Fruit fly (Drosophila melanogaster) whole organism, embryonic: ENCODE measurements around the gene CG13306.

Source experiments
- Asciz ChIP-seq: fragments of 200-800 bp; sonication (Bioruptor generic); optimal IDR thresholded peaks from 2 replicates; lab custom pipeline; 2017; ENCODE audit warnings: missing biosample characterization, mild to moderate bottlenecking, missing genetic modification characterization, missing genetic modification reagents
- Bteb2 ChIP-seq: fragments of 200-800 bp; sonication (Bioruptor generic); optimal IDR thresholded peaks from 2 replicates; lab custom pipeline; 2016; ENCODE audit warnings: missing biosample characterization, missing genetic modification characterization
- C15 ChIP-seq: fragments of 200-800 bp; sonication (Bioruptor generic); IDR thresholded peaks from 3 replicates; pipeline ENCODE4 v1.3.6; 2022; ENCODE audit warnings: missing biosample characterization, missing genetic modification characterization
- CG10959 ChIP-seq: fragments of 200-800 bp; sonication (Bioruptor generic); IDR thresholded peaks from 2 replicates; pipeline ENCODE4 v1.3.6; 2022; ENCODE audit warnings: missing biosample characterization, missing genetic modification characterization
- CG12155 ChIP-seq: fragments of 200-800 bp; sonication (Bioruptor generic); optimal IDR thresholded peaks from 3 replicates; lab custom pipeline; 2016; ENCODE audit warnings: missing biosample characterization, missing genetic modification characterization
- CG12299 ChIP-seq: fragments of 200-800 bp; sonication (Bioruptor generic); optimal IDR thresholded peaks from 2 replicates; lab custom pipeline; 2018; ENCODE audit warnings: missing biosample characterization, mild to moderate bottlenecking, missing genetic modification characterization
- CG12391 ChIP-seq: fragments of 200-800 bp; sonication (Bioruptor generic); optimal IDR thresholded peaks from 3 replicates; lab custom pipeline; 2018; ENCODE audit warnings: missing biosample characterization, mild to moderate bottlenecking, missing genetic modification characterization, moderate library complexity
- CG14710 ChIP-seq: fragments of 200-800 bp; sonication (Bioruptor generic); optimal IDR thresholded peaks from 3 replicates; lab custom pipeline; 2019; ENCODE audit warnings: missing biosample characterization, mild to moderate bottlenecking, missing genetic modification characterization, moderate library complexity
- CG14860 ChIP-seq: fragments of 200-800 bp; sonication (Bioruptor generic); IDR thresholded peaks from 3 replicates; pipeline ENCODE4 v1.3.6; 2022; ENCODE audit warnings: missing biosample characterization, missing genetic modification characterization; ENCODE audit not compliant: partially characterized antibody
- CG15011 ChIP-seq: fragments of 200-800 bp; sonication (Bioruptor generic); optimal IDR thresholded peaks from 3 replicates; lab custom pipeline; 2018; ENCODE audit warnings: missing biosample characterization, mild to moderate bottlenecking, missing genetic modification characterization
- CG17912 ChIP-seq: fragments of 200-800 bp; sonication (Bioruptor generic); optimal IDR thresholded peaks from 2 replicates; lab custom pipeline; 2018; ENCODE audit warnings: missing biosample characterization, mild to moderate bottlenecking, missing genetic modification characterization
- CG31441 ChIP-seq: fragments of 200-800 bp; sonication (Bioruptor generic); IDR thresholded peaks from 2 replicates; pipeline ENCODE4 v1.3.6; 2022; ENCODE audit warnings: missing biosample characterization, missing genetic modification characterization
- CG32767 ChIP-seq: fragments of 200-800 bp; sonication (Bioruptor generic); IDR thresholded peaks from 2 replicates; pipeline ENCODE4 v1.3.6; 2022; ENCODE audit warnings: missing biosample characterization, missing genetic modification characterization
- CG3995 ChIP-seq: fragments of 200-800 bp; sonication (Bioruptor generic); optimal IDR thresholded peaks from 3 replicates; lab custom pipeline; 2016; ENCODE audit warnings: missing biosample characterization, missing genetic modification characterization
- CG4360 ChIP-seq: fragments of 200-800 bp; sonication (Bioruptor generic); IDR thresholded peaks from 2 replicates; pipeline ENCODE4 v1.3.6; 2022; ENCODE audit warnings: missing biosample characterization, missing genetic modification characterization
- CG4707 ChIP-seq: fragments of 200-800 bp; sonication (Bioruptor generic); optimal IDR thresholded peaks from 2 replicates; lab custom pipeline; 2018; ENCODE audit warnings: missing biosample characterization, mild to moderate bottlenecking, missing genetic modification characterization, moderate library complexity
- CG6689 ChIP-seq: fragments of 200-800 bp; sonication (Bioruptor generic); IDR thresholded peaks from 2 replicates; pipeline ENCODE4 v1.3.6; 2022; ENCODE audit warnings: missing biosample characterization, missing genetic modification characterization
- CG9215 ChIP-seq: fragments of 200-800 bp; sonication (Bioruptor generic); IDR thresholded peaks from 2 replicates; pipeline ENCODE4 v1.3.6; 2022; ENCODE audit warnings: missing biosample characterization, missing genetic modification characterization
- CG9609 ChIP-seq: fragments of 200-800 bp; sonication (Bioruptor generic); optimal IDR thresholded peaks from 3 replicates; lab custom pipeline; 2016; ENCODE audit warnings: missing biosample characterization, missing genetic modification characterization
- CG9876 ChIP-seq: fragments of 200-800 bp; sonication (Bioruptor generic); optimal IDR thresholded peaks from 2 replicates; lab custom pipeline; 2016; ENCODE audit warnings: missing biosample characterization, missing genetic modification characterization
- D19B ChIP-seq: fragments of 200-800 bp; sonication (Bioruptor generic); optimal IDR thresholded peaks from 2 replicates; lab custom pipeline; 2017; ENCODE audit warnings: missing biosample characterization, mild to moderate bottlenecking, missing genetic modification characterization
- Doc3 ChIP-seq: fragments of 200-800 bp; sonication (Bioruptor generic); IDR thresholded peaks from 3 replicates; pipeline ENCODE4 v1.3.6; 2022; ENCODE audit warnings: missing biosample characterization, missing genetic modification characterization; ENCODE audit not compliant: partially characterized antibody
- Dref ChIP-seq: fragments of 200-800 bp; sonication (Bioruptor generic); IDR thresholded peaks from 2 replicates; pipeline ENCODE4 v1.3.6; 2022; ENCODE audit warnings: missing biosample characterization, missing genetic modification characterization
- Gsc ChIP-seq: fragments of 200-800 bp; sonication (Bioruptor generic); IDR thresholded peaks from 2 replicates; pipeline ENCODE4 v1.3.6; 2022; ENCODE audit warnings: missing biosample characterization, missing genetic modification characterization
- HLHmδ ChIP-seq: fragments of 200-800 bp; sonication (Bioruptor generic); optimal IDR thresholded peaks from 2 replicates; lab custom pipeline; 2018; ENCODE audit warnings: missing biosample characterization, mild to moderate bottlenecking, missing genetic modification characterization, moderate library complexity
- Hey ChIP-seq: fragments of 200-800 bp; sonication (Bioruptor generic); optimal IDR thresholded peaks from 3 replicates; lab custom pipeline; 2018; ENCODE audit warnings: missing biosample characterization, mild to moderate bottlenecking, missing genetic modification characterization
- Hmr ChIP-seq: fragments of 200-800 bp; sonication (Bioruptor generic); optimal IDR thresholded peaks from 3 replicates; lab custom pipeline; 2017; ENCODE audit warnings: mild to moderate bottlenecking, missing biosample characterization, missing genetic modification reagents, missing genetic modification characterization
- MTF-1 ChIP-seq: fragments of 200-800 bp; sonication (Bioruptor generic); optimal IDR thresholded peaks from 2 replicates; lab custom pipeline; 2018; ENCODE audit warnings: missing biosample characterization, mild to moderate bottlenecking, missing genetic modification characterization, borderline replicate concordance
- NC2α ChIP-seq: fragments of 200-800 bp; sonication (Bioruptor generic); optimal IDR thresholded peaks from 2 replicates; lab custom pipeline; 2016; ENCODE audit warnings: missing biosample characterization, missing genetic modification characterization
- Sox102F ChIP-seq: fragments of 200-800 bp; sonication (Bioruptor generic); optimal IDR thresholded peaks from 2 replicates; lab custom pipeline; 2018; ENCODE audit warnings: missing biosample characterization, mild to moderate bottlenecking, missing genetic modification characterization, moderate library complexity
- Sry-β ChIP-seq: fragments of 200-800 bp; sonication (Bioruptor generic); optimal IDR thresholded peaks from 2 replicates; lab custom pipeline; 2018; ENCODE audit warnings: missing biosample characterization, mild to moderate bottlenecking, missing genetic modification characterization, moderate library complexity
- Sry-δ ChIP-seq: fragments of 200-800 bp; sonication (Bioruptor generic); optimal IDR thresholded peaks from 2 replicates; lab custom pipeline; 2016; ENCODE audit warnings: missing biosample characterization, missing genetic modification characterization
- Trl ChIP-seq, 3 experiments: fragments of >200 bp in 2 of 3; fragments of 200-800 bp in 1 of 3; sonication (Bioruptor generic) in 1 of 3; optimal IDR thresholded peaks; 2 replicates in 1 of 3; 3 replicates in 2 of 3; lab custom pipeline; 2016 to 2017; ENCODE audit warnings: missing biosample characterization in 1 of 3, missing genetic modification characterization in 1 of 3
- bab2 ChIP-seq: fragments of 200-800 bp; sonication (Bioruptor generic); optimal IDR thresholded peaks from 2 replicates; lab custom pipeline; 2016; ENCODE audit warnings: missing biosample characterization, missing genetic modification characterization
- bbx ChIP-seq: fragments of 200-800 bp; sonication (Bioruptor generic); IDR thresholded peaks from 2 replicates; pipeline ENCODE4 v1.3.6; 2022; ENCODE audit warnings: missing biosample characterization, missing genetic modification characterization; ENCODE audit not compliant: partially characterized antibody
- bigmax ChIP-seq: fragments of 200-800 bp; sonication (Bioruptor generic); optimal IDR thresholded peaks from 2 replicates; lab custom pipeline; 2018; ENCODE audit warnings: missing biosample characterization, mild to moderate bottlenecking, missing genetic modification characterization
- dimm ChIP-seq: fragments of 200-800 bp; sonication (Bioruptor generic); IDR thresholded peaks from 2 replicates; pipeline ENCODE4 v1.3.6; 2022; ENCODE audit warnings: missing biosample characterization, missing genetic modification characterization
- fru ChIP-seq: fragments of >200 bp; optimal IDR thresholded peaks from 2 replicates; lab custom pipeline; 2017
- ftz-f1 ChIP-seq: fragments of 200-800 bp; sonication (Bioruptor generic); optimal IDR thresholded peaks from 2 replicates; lab custom pipeline; 2016; ENCODE audit warnings: missing biosample characterization, missing genetic modification characterization
- gcm ChIP-seq: fragments of 200-800 bp; sonication (Bioruptor generic); optimal IDR thresholded peaks from 2 replicates; lab custom pipeline; 2019; ENCODE audit warnings: missing biosample characterization, mild to moderate bottlenecking, missing genetic modification characterization, moderate library complexity
- gcm2 ChIP-seq: fragments of 200-800 bp; sonication (Bioruptor generic); optimal IDR thresholded peaks from 2 replicates; lab custom pipeline; 2016; ENCODE audit warnings: missing biosample characterization, missing genetic modification characterization
- grau ChIP-seq: fragments of 200-800 bp; optimal IDR thresholded peaks from 3 replicates; lab custom pipeline; 2019; ENCODE audit warnings: missing biosample characterization, mild to moderate bottlenecking, missing genetic modification characterization, moderate library complexity
- insv ChIP-seq, 2 experiments: fragments of 200-800 bp; sonication (Bioruptor generic); optimal IDR thresholded peaks; 3 replicates each; lab custom pipeline; 2016 to 2018; ENCODE audit warnings: missing biosample characterization in 2 of 2, missing genetic modification characterization in 2 of 2
- mirr ChIP-seq: fragments of 200-800 bp; sonication (Bioruptor generic); optimal IDR thresholded peaks from 3 replicates; lab custom pipeline; 2018; ENCODE audit warnings: missing biosample characterization, mild to moderate bottlenecking, missing genetic modification characterization
- nerfin-2 ChIP-seq: fragments of 200-800 bp; sonication (Bioruptor generic); IDR thresholded peaks from 2 replicates; pipeline ENCODE4 v1.3.6; 2022; ENCODE audit warnings: missing biosample characterization, missing genetic modification characterization; ENCODE audit not compliant: partially characterized antibody
- nmo ChIP-seq: fragments of 200-800 bp; sonication (Bioruptor generic); optimal IDR thresholded peaks from 2 replicates; lab custom pipeline; 2018; ENCODE audit warnings: missing biosample characterization, mild to moderate bottlenecking, missing genetic modification characterization, moderate library complexity
- pnt ChIP-seq: fragments of 200-800 bp; sonication (Bioruptor generic); optimal IDR thresholded peaks from 3 replicates; lab custom pipeline; 2016; ENCODE audit warnings: missing biosample characterization, missing genetic modification characterization
- pzg ChIP-seq: fragments of 200-800 bp; sonication (Bioruptor generic); optimal IDR thresholded peaks from 3 replicates; lab custom pipeline; 2018; ENCODE audit warnings: missing biosample characterization, mild to moderate bottlenecking, missing genetic modification characterization, moderate library complexity
- vfl ChIP-seq: fragments of 200-800 bp; sonication (Bioruptor generic); optimal IDR thresholded peaks from 2 replicates; lab custom pipeline; 2016; ENCODE audit warnings: missing biosample characterization, missing genetic modification characterization

CG13306 gene

dm6 chr3L:8772998-8773684, 23.6 kb upstream of the CG13306 start (continued):
- peak; percentile 55 for TF ChIP-seq CG12155 (GFP tag; lab: Kevin White, UChicago)
- TF ChIP-seq pzg, result no peak
- TF ChIP-seq CG15011, result no peak
- peak; percentile 85 for TF ChIP-seq nmo (GFP tag; lab: Kevin White, UChicago)
- peak; percentile 77 for TF ChIP-seq Asciz (GFP tag; lab: Kevin White, UChicago)
- no peak for TF ChIP-seq Sry-δ (GFP tag; lab: Kevin White, UChicago)
- peak; percentile 22 for TF ChIP-seq CG9609 (GFP tag; lab: Kevin White, UChicago)
- no peak for TF ChIP-seq Gsc (GFP tag; lab: Robert Waterston, UW)
- no peak for TF ChIP-seq gcm2 (GFP tag; lab: Kevin White, UChicago)
- peak; percentile 45 for TF ChIP-seq bab2 (GFP tag; lab: Kevin White, UChicago)
- TF ChIP-seq NC2α, result peak; percentile 20
- TF ChIP-seq CG3995 (GFP tag; lab: Kevin White, UChicago), result no peak
- peak; percentile 26 for TF ChIP-seq Hmr (GFP tag; lab: Kevin White, UChicago)
- TF ChIP-seq CG12391, result peak; percentile 85
- peak; percentile 6 for TF ChIP-seq CG12299 (tag; lab: Kevin White, UChicago)
- no peak for TF ChIP-seq Doc3 (GFP tag; lab: Robert Waterston, UW)
- no peak for TF ChIP-seq D19B (GFP tag; lab: Kevin White, UChicago)
- TF ChIP-seq Sox102F (GFP tag; lab: Kevin White, UChicago), result peak; percentile 84
- TF ChIP-seq dimm (GFP tag; lab: Robert Waterston, UW), result 0 out of 2 replicates have a peak, but pooled peaks have one; percentile 41
- TF ChIP-seq CG14710 (tag; lab: Kevin White, UChicago), result peak; percentile 81
- TF ChIP-seq ftz-f1 (GFP tag; lab: Kevin White, UChicago), result no peak
- peak; percentile 77 for TF ChIP-seq grau
- peak; percentile 68 for TF ChIP-seq CG32767 (GFP tag; lab: Robert Waterston, UW)
- no peak for TF ChIP-seq Dref (GFP tag; lab: Robert Waterston, UW)
- peak; percentile 78 for TF ChIP-seq CG6689 (GFP tag; lab: Robert Waterston, UW)
- no peak for TF ChIP-seq CG14860 (GFP tag; lab: Robert Waterston, UW)
- TF ChIP-seq CG9215, result peak; percentile 24; the same call in 1 of the 2 replicates
- no peak for TF ChIP-seq MTF-1 (GFP tag; lab: Kevin White, UChicago)
- peak; percentile 28 for TF ChIP-seq Bteb2 (GFP tag; lab: Kevin White, UChicago)
- TF ChIP-seq CG31441 (GFP tag; lab: Robert Waterston, UW), result peak; percentile 86
- no peak for TF ChIP-seq CG4360
- TF ChIP-seq CG10959 (GFP tag; lab: Robert Waterston, UW), result peak; percentile 47; the same call in 1 of the 2 replicates
- no peak for TF ChIP-seq Sry-β (GFP tag; lab: Kevin White, UChicago)
- TF ChIP-seq bbx (GFP tag; lab: Robert Waterston, UW), result no peak
- TF ChIP-seq gcm (GFP tag; lab: Kevin White, UChicago), result peak; percentile 79
- TF ChIP-seq nerfin-2 (GFP tag; lab: Robert Waterston, UW), result no peak
- TF ChIP-seq CG9876 (GFP tag; lab: Kevin White, UChicago), result no peak
- no peak for TF ChIP-seq Trl (optimal IDR thresholded peaks at IDR 0.05; lab: Kevin White, UChicago)
- peak; percentile 7 for TF ChIP-seq Trl (GFP tag; optimal IDR thresholded peaks at IDR 0.05; lab: Kevin White, UChicago)
- peak; percentile 23 for TF ChIP-seq pnt (GFP tag; lab: Kevin White, UChicago)
- TF ChIP-seq insv (GFP tag; optimal IDR thresholded peaks at IDR 0.05; lab: Kevin White, UChicago), result no peak
- TF ChIP-seq CG4707 (GFP tag; lab: Kevin White, UChicago), result peak; percentile 64
- no peak for TF ChIP-seq bigmax (GFP tag; lab: Kevin White, UChicago)
- no peak for TF ChIP-seq Hey (tag; lab: Kevin White, UChicago)
- no peak for TF ChIP-seq fru (lab: Kevin White, UChicago)
- no peak for TF ChIP-seq HLHmδ (GFP tag; lab: Kevin White, UChicago)
- 0 out of 3 replicates have a peak, but pooled peaks have one; percentile 15 for TF ChIP-seq C15
- no peak for TF ChIP-seq mirr (GFP tag; lab: Kevin White, UChicago)
- no peak for TF ChIP-seq vfl
- no peak for TF ChIP-seq CG17912
